Worm (Caenorhabditis elegans) whole organism, mixed stage, embryonic: ENCODE results near the gene fbxa-56.

ENCODE experiments used
- blmp-1 ChIP-seq: fragments of 150-350 bp; optimal IDR thresholded peaks from 2 replicates; lab custom pipeline; 2014; ENCODE audit warnings: missing biosample characterization, missing genetic modification characterization
- ces-1 ChIP-seq: fragments of 150-350 bp; optimal IDR thresholded peaks from 2 replicates; lab custom pipeline; 2014; ENCODE audit warnings: missing biosample characterization, missing genetic modification reagents, missing genetic modification characterization
- cnd-1 ChIP-seq: fragments of 200-800 bp; sonication (Bioruptor generic); optimal IDR thresholded peaks from 2 replicates; lab custom pipeline; 2018; ENCODE audit warnings: mild to moderate bottlenecking, missing genetic modification characterization, missing compliant biosample characterization
- lin-13 ChIP-seq: fragments of 150-350 bp; optimal IDR thresholded peaks from 2 replicates; lab custom pipeline; 2014; ENCODE audit warnings: missing biosample characterization, missing genetic modification characterization
- lsy-2 ChIP-seq: fragments of 150-350 bp; optimal IDR thresholded peaks from 2 replicates; lab custom pipeline; 2014; ENCODE audit warnings: missing biosample characterization, missing genetic modification characterization
- nhr-28 ChIP-seq: fragments of 150-350 bp; optimal IDR thresholded peaks from 2 replicates; lab custom pipeline; 2014; ENCODE audit warnings: missing biosample characterization, missing genetic modification characterization
- nhr-76 ChIP-seq: sonication (generic microtip); optimal IDR thresholded peaks from 2 replicates; lab custom pipeline; 2017; ENCODE audit warnings: missing biosample characterization, missing genetic modification characterization
- snpc-4 ChIP-seq: fragments of 150-350 bp; optimal IDR thresholded peaks from 2 replicates; lab custom pipeline; 2014; ENCODE audit warnings: missing biosample characterization, missing genetic modification characterization
- sptf-1 ChIP-seq: sonication (generic microtip); optimal IDR thresholded peaks from 2 replicates; lab custom pipeline; 2017; ENCODE audit warnings: mild to moderate bottlenecking, missing genetic modification characterization, moderate library complexity, missing compliant biosample characterization
- unc-62 ChIP-seq: fragments of 150-350 bp; optimal IDR thresholded peaks from 2 replicates; lab custom pipeline; 2014; ENCODE audit warnings: missing biosample characterization, missing genetic modification reagents, missing genetic modification characterization
- ztf-11 ChIP-seq: fragments of 150-350 bp; optimal IDR thresholded peaks from 2 replicates; lab custom pipeline; 2014; ENCODE audit warnings: missing biosample characterization, missing genetic modification characterization

DNA sequence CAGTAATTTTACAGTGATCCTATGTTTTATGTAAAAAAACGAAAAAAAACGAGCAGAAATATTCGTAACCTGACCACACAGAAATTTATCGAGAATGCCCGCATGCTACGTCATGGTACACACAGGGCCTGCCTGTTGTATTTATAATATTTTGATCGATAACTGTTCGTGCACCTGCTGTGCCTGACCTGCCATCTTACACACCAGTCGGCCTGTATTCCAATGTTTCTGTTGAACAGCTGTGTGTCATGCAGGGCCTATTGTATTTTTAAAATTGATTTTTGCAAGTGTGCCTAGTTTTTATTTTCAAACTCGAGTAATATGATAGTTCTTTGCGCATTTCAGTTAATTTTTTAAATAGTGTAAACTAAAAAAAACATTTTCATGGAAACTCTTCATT lies 28.4 kb upstream of the fbxa-56 start:
- TF ChIP-seq ztf-11 (tag; lab: Kevin White, UChicago) (no peak), blmp-1 (tag; lab: Kevin White, UChicago) (no peak), nhr-76 (tag; lab: Kevin White, UChicago) (no peak), sptf-1 (no peak), cnd-1 (tag; lab: Kevin White, UChicago) (no peak), nhr-28 (no peak), lin-13 (tag; lab: Kevin White, UChicago) (no peak), lsy-2 (tag; lab: Kevin White, UChicago) (no peak), ces-1 (no peak), unc-62 (GFP tag; lab: Kevin White, UChicago) (no peak), snpc-4 (tag; lab: Kevin White, UChicago) (no peak)
